Fruit fly (Drosophila melanogaster): ENCODE measurements around the gene dpr16.
A peak's percentile ranks its signal among the peaks of the same experiment; 100 is the strongest.

The dpr16 gene

DNA sequence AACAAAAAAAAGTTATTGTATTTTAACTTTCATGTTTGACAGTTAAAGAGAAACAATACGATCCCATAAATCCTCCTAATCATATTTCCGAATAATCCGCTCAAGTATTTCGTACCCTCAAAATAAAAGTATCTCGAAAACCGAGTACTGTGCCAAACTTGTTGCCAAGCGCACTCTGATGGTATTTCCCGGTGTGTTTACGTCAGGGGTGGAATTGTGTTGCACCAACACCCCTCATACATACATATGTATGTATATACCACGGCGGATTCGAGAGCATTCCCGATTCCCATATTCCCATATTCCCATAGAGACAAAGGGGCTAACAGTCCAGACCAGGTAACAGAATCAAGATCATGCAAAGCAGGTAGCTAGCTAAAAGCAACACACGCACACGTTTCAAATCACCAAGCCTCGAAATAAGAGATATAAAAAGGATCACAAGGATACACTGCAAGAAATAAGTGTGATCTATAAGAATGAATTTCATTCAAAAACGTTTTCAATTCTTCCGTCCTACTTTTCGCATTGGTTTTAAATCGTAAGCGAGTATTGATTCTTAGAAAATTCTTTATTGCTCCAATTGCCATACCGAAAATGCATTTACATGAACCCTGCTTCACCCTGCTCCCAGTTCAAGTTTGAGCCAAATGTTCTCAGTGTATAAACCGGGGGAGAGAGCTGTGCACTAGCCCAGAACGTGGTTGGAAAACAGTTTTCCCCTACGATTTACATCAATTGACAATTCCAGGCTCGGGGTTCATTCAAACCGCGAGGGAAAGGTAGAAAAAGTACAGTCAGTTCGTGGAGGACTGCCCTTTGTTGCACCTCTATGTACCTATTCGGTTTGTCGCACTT lies 61.4 kb downstream of the dpr16 start (continued):
- TF ChIP-seq Bteb2 (GFP tag; optimal IDR thresholded peaks at IDR 0.05) = no peak
- no peak for TF ChIP-seq Opbp (GFP tag; IDR thresholded peaks at IDR 0.05; ENCODE audit: partially characterized antibody)
- TF ChIP-seq bsh (GFP tag; optimal IDR thresholded peaks at IDR 0.05) = peak in 1 of 2 experiments; percentile 79
- peak; percentile 66 for TF ChIP-seq onecut (GFP tag; IDR thresholded peaks at IDR 0.05)
- TF ChIP-seq CG10274 (GFP tag; optimal IDR thresholded peaks at IDR 0.05) = no peak
- TF ChIP-seq CG10543 (GFP tag; optimal IDR thresholded peaks at IDR 0.05) = peak; percentile 6
- TF ChIP-seq her (GFP tag; optimal IDR thresholded peaks at IDR 0.05) = peak; percentile 66
- TF ChIP-seq CG8388 (GFP tag; optimal IDR thresholded peaks at IDR 0.05) = peak; percentile 82
- peak; percentile 63 for TF ChIP-seq Nf-YB (GFP tag; optimal IDR thresholded peaks at IDR 0.05)
- TF ChIP-seq mam (GFP tag; optimal IDR thresholded peaks at IDR 0.05) = peak; percentile 3
- TF ChIP-seq tll (GFP tag; optimal IDR thresholded peaks at IDR 0.05) = peak in 1 of 2 experiments; percentile 44
- TF ChIP-seq CG9215 (GFP tag; IDR thresholded peaks at IDR 0.05) = no peak
- TF ChIP-seq CG4854 (GFP tag; optimal IDR thresholded peaks at IDR 0.05) = peak; percentile 53
- TF ChIP-seq Nf-YC (tag; optimal IDR thresholded peaks at IDR 0.05) = no peak
- peak; percentile 69 for TF ChIP-seq Blimp-1 (GFP tag; optimal IDR thresholded peaks at IDR 0.05)
- no peak for TF ChIP-seq Fer1 (GFP tag; optimal IDR thresholded peaks at IDR 0.05)
- no peak for TF ChIP-seq Taf1 (GFP tag; IDR thresholded peaks at IDR 0.05)
- TF ChIP-seq CG18764 (GFP tag; optimal IDR thresholded peaks at IDR 0.05) = peak; percentile 67
- peak; percentile 82 for TF ChIP-seq CG17328 (GFP tag; IDR thresholded peaks at IDR 0.05)
- TF ChIP-seq ranshi (GFP tag; IDR thresholded peaks at IDR 0.05) = peak; percentile 59; the same call in 1 of the 2 replicates
- peak; percentile 68 for TF ChIP-seq CG12219 (GFP tag; optimal IDR thresholded peaks at IDR 0.05)
- TF ChIP-seq nerfin-1 (tag; optimal IDR thresholded peaks at IDR 0.05) = peak; percentile 96
- peak; percentile 72 for TF ChIP-seq Mes4 (GFP tag; optimal IDR thresholded peaks at IDR 0.05)
- no peak for TF ChIP-seq BEAF-32 (GFP tag; optimal IDR thresholded peaks at IDR 0.05)
- peak; percentile 45; the same call in 1 of the 2 replicates for TF ChIP-seq Awh (GFP tag; IDR thresholded peaks at IDR 0.05)
- TF ChIP-seq CG3163 (GFP tag; optimal IDR thresholded peaks at IDR 0.05) = peak; percentile 56
- no peak; the same call in 1 of the 2 replicates for TF ChIP-seq ttk (GFP tag; IDR thresholded peaks at IDR 0.05)
- no peak for TF ChIP-seq CG10147 (GFP tag; optimal IDR thresholded peaks at IDR 0.05)
- no peak for TF ChIP-seq Lim3 (GFP tag; IDR thresholded peaks at IDR 0.05)
- peak; percentile 74 for TF ChIP-seq tio (GFP tag; optimal IDR thresholded peaks at IDR 0.05)
- TF ChIP-seq Camta (GFP tag; optimal IDR thresholded peaks at IDR 0.05) = peak; percentile 72
- no peak for TF ChIP-seq CG6654 (GFP tag; optimal IDR thresholded peaks at IDR 0.05)
- peak; percentile 88; the same call in 1 of the 2 replicates for TF ChIP-seq dan (GFP tag; IDR thresholded peaks at IDR 0.05)
- TF ChIP-seq CG14710 (tag; optimal IDR thresholded peaks at IDR 0.05) = peak; percentile 94
- TF ChIP-seq MTF-1 (GFP tag; optimal IDR thresholded peaks at IDR 0.05; ENCODE audit: borderline replicate concordance) = peak; percentile 29
- no peak for TF ChIP-seq Hand (GFP tag; optimal IDR thresholded peaks at IDR 0.05)
- TF ChIP-seq CrebB (tag; optimal IDR thresholded peaks at IDR 0.05) = peak; percentile 47
- TF ChIP-seq tap (tag; optimal IDR thresholded peaks at IDR 0.05) = peak; percentile 48
- peak; percentile 43 for TF ChIP-seq Dad (GFP tag; optimal IDR thresholded peaks at IDR 0.05)
- peak; percentile 37 for TF ChIP-seq CG12104 (GFP tag; optimal IDR thresholded peaks at IDR 0.05)
- no peak for TF ChIP-seq CG11456 (GFP tag; IDR thresholded peaks at IDR 0.05)
- TF ChIP-seq CG15601 (tag; optimal IDR thresholded peaks at IDR 0.05) = peak; percentile 65
- no peak for TF ChIP-seq CG3281 (GFP tag; optimal IDR thresholded peaks at IDR 0.05)
- peak; percentile 4 for TF ChIP-seq CG12299 (tag; optimal IDR thresholded peaks at IDR 0.05)
- peak; percentile 81 for TF ChIP-seq fd96Cb (tag; optimal IDR thresholded peaks at IDR 0.05)
- TF ChIP-seq D19B (GFP tag; optimal IDR thresholded peaks at IDR 0.05) = no peak
- peak; percentile 8 for TF ChIP-seq Asciz (GFP tag; optimal IDR thresholded peaks at IDR 0.05)
- peak; percentile 74 for TF ChIP-seq Hr3 (GFP tag; optimal IDR thresholded peaks at IDR 0.05)

Data from whole organism, embryonic.